Fruit fly (Drosophila melanogaster): Measurements from ENCODE around the gene meng.

meng gene

DNA sequence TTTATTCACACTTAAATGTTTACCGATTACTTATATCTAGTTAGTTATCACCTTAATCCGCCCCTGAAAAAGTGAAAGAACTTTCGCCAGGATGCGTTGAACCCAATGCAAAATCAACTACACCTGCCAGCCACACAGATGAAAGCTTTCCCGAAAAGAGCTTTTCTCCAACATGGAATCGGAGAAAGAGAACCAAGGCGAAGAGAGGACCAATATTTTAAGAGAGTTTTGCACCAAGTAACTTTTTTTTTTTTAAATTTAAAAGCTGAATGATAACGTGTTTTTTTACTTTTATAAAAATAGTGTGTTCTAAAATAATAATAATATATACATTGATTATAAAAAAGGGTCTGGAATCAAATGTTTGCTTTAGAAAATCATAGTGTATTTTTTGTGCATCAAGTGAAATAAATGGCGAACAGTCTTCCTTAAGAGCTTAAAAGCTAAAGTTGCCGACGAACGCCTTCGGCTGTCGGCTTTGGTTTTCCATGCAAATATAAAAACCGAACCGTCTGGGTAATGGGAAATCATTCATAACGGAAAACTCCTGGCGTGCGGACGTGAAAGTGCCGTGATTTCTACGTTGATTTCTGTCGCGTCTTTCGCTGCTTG lies at the start of gene meng:
Gene meng (plus strand): TSS at position 523 of the 612 bp plus-strand sequence.
- TF ChIP-seq CG8478 (optimal IDR thresholded peaks at IDR 0.05) = no peak
- no peak for TF ChIP-seq CTCF (optimal IDR thresholded peaks at IDR 0.05)

DNA sequence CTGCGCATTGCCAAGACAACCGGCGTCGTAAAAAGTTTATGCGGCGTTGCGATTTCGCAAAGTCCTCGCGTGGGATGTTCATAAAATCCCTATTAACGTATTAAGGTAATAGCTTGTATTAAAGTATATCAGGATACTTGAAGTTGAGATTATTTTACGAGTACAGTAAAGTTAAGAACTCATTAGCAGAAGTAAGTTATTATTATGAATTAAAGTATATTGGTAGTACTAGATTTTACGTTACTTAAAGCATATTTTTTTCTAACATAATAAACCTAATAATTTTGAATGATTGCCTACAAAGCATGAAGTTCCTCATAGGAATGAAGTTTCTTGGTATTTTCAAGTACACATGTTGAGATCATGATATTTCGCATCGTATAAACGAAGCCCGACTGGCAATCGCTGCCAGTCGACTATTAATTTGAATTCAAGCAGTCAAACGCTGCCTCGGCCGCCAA lies 48.5 kb upstream of the meng start:
- TF ChIP-seq CG8478 (optimal IDR thresholded peaks at IDR 0.05) (no peak), CTCF (optimal IDR thresholded peaks at IDR 0.05) (no peak)

DNA sequence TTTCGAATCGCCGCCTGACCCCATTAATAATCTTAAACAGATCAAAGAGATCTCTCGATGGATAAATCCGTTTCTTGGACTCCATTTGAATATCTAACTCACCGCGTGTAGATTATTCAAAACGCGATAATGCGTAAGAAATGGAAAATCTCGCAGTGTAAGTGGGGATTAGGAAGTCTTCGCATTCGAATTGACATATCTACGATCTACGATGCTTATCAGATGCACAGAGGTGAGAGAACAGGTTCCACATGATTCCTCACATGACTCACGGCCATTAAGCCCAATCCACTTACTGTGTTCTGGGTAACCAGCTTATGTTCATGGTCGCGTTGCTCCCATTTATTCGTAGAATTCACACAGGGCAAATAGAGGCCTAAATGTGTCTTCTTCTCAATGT lies 46.1 kb upstream of the meng start:
- TF ChIP-seq CG8478 (optimal IDR thresholded peaks at IDR 0.05) = no peak
- TF ChIP-seq CTCF (optimal IDR thresholded peaks at IDR 0.05) = no peak

DNA sequence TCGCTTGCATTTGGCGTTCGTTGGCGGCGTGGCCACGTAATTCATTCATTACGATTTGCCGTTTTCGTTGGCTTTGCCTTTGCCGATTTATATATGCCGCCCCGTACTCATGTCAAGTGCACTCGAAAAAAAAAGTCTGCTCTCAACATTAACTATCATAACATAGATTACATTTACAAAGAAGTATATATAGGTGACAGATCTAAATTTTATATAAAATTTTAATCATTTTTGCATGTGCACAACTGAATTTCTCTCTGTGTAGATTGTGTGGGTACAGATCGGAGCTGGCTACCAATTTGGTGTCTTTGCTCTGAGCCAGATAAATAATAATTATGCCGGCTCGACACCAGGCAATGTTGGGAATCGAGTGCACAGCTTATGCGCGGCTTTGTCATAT lies 43.9 kb upstream of the meng start:
- no peak for TF ChIP-seq CTCF (optimal IDR thresholded peaks at IDR 0.05)
- no peak for TF ChIP-seq CG8478 (optimal IDR thresholded peaks at IDR 0.05)

DNA sequence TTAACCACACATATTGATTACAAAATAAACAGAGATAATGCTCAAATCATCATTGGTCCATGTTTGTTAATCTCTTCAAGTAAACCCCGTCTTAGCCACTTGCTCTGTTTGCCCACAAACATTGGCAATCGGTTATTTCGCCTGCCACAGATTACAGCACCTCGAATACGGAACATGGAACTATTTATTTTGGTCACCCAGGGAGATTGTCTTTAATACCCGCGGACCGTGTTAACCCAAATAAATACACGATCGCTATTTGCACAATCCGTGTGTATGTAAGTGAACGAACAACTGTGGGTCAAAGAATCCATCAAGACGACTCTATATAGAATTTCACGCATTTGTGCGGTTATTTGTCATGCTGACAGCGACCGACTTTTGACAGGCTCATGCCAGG lies 41.6 kb upstream of the meng start:
- TF ChIP-seq CG8478 (optimal IDR thresholded peaks at IDR 0.05) (no peak), CTCF (optimal IDR thresholded peaks at IDR 0.05) (no peak)

DNA sequence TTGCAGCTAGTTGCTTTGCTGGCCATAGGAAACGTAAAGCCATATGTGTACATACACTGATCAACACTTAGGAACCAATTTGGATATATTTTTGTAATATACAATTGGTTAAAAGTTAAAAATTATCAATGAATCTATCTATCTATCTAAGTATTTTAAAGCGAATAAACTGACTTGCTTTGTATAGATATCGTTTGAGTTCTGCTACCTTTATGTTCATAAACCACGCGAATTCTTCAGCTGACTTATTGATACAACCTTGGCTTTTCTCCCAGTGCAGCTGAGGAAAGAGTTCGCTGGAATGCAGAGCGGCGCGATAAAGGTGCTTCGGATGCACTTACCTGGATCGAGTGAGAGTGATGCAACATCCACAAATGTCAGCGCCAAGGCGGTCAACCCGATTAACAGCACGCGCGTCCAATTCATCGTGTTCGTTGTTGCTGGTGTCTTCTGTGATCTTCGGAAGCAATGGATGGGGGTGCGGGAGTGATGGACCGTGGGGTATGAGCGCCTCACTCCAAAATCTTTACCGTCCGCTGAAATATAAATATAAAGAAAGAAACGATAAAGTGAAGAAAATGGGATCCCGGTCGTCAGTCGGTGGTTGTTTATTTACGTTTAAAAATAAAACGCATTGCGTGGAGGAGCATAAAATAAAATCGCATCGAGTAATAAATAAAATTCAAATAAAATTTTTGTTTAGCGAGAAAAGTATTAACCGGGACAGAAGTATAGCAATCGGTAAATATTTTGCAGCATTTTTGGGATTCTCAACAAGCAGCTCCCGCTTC lies 40.7 kb upstream of the meng start:
- no peak for TF ChIP-seq CG8478 (optimal IDR thresholded peaks at IDR 0.05)
- no peak for TF ChIP-seq CTCF (optimal IDR thresholded peaks at IDR 0.05)

DNA sequence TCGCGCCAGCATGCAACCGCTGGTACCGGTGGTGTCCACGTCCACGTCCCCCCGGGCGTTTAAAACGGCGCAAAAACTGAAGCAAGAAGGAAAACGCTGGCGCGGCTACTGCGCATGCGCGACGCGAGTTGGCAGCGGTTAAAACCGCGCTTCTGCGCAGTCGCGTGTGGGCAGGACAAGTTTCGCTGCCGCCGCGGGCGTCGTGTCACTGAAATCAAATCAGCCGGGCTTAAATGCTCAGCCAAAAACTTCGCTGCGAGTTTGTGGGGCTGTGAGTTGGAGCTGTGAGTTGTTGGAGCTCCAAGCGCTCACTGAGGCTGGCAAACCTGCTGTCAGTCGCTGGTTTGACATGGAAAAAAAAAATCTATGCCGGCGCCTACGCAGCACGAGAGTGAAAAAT lies 37.2 kb upstream of the meng start:
- TF ChIP-seq CG8478 (optimal IDR thresholded peaks at IDR 0.05) (no peak), CTCF (optimal IDR thresholded peaks at IDR 0.05) (no peak)

DNA sequence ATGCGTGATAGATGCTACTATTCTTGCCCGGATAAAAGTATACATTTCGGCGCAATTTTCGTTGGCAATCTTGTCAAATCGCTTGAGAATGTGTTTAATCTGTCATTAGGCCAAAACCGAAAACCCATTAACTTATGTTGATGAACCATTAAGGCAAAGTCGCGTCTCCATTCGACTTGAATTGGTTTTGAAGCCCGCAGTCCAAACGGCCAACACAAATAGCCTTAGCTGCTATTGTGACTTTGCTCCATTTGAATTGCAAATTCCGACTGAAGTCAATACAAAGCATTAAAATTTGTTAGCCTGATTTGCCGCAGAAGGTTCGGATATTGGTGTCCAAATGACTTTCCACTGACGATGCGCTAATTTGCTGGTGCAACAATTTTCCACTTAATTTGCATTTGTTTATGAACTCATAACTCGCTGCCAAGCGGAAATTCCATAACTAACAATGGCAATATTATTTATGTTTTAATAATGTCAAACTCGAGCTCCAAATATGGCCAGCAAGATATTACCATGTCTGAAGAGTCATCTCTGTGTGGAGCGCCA lies 35.9 kb upstream of the meng start:
- no peak for TF ChIP-seq CG8478 (optimal IDR thresholded peaks at IDR 0.05)
- TF ChIP-seq CTCF (optimal IDR thresholded peaks at IDR 0.05) = no peak

DNA sequence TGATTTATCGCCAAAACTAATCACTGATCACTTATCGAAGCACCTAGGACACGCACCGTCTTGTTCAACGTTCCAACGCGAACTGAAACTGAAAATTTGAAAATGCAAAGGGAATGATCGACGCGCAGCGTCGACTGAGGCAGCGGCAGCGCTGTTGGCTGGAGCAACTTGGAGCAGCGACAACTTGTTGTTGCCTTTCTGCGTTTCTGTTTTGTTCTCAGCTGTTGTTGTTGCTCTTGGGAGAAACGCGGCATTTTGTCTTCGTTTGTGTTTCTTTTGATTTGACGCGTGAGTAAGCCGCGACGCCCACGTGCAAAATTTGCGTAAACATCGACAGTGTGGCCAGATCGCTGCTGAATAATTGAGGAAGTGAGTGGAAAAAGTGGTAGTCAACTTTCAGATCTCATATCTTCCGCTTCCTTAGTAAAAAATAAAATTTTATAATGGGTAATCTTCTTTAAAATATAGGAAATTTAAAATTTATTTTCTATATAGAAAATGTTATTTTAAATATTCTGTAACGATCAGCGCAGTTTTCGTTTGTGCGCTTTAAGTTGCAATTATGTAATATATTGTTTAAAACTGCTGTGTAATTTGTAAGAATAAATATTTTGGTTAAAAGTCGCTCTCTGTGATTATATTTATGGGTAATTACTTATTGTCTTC lies 33.2 kb upstream of the meng start, which contains the start of gene Tsp:
Gene Tsp (minus strand): TSS at position 90 of the 666 bp plus-strand sequence.
- TF ChIP-seq CTCF (optimal IDR thresholded peaks at IDR 0.05) (no peak), CG8478 (optimal IDR thresholded peaks at IDR 0.05) (no peak)

DNA sequence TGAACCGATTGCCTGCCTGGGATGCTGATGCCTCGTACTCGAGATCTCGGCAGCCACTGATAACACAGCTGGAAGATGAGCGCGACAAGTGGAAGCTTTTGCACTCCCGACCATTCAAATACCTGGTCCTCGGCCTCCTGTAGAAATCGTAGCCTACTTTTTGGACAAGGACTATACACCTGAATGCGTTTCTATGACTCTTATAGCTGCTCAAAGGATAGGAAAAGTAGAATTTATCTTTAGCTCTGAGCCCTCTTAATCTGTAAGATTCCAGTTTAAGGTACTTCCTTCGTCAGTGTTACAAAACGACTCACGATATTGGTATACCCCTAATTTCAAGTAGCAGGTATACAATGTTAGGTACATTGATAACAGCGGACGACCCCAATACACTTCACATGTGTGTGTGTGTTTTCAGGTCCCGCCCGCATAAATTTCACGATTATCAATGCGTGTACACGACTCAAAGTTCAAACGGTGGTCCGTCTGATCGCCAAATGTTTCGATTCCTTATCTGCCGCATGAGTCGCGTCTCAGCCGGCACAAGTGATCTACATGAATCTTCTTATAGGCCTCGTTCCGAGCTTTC lies 26.0 kb upstream of the meng start, which contains the start of gene AkhR:
Gene AkhR (minus strand): TSS at position 5 of the 589 bp plus-strand sequence.
- no peak for TF ChIP-seq CTCF (optimal IDR thresholded peaks at IDR 0.05)
- TF ChIP-seq CG8478 (optimal IDR thresholded peaks at IDR 0.05) = no peak

DNA sequence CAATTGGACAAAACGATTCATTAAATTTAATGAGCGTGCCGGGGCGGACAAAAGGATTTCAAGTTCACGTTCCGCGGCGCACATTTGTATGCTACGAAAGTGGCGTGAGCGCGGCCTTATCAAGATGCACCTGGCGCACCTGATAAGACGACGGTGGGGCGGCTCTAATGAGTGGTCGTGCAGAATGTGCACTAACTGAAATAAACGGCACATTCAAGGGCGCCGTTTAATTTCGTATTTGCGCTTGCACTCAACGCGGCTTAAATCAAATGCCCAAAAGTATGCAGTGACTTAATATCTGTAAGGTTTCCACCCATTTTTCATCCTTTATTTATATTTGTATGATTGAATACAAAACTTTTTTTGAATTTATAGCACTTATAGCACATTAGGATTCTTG lies 25.4 kb upstream of the meng start:
- TF ChIP-seq CTCF (optimal IDR thresholded peaks at IDR 0.05) (no peak), CG8478 (optimal IDR thresholded peaks at IDR 0.05) (no peak)

DNA sequence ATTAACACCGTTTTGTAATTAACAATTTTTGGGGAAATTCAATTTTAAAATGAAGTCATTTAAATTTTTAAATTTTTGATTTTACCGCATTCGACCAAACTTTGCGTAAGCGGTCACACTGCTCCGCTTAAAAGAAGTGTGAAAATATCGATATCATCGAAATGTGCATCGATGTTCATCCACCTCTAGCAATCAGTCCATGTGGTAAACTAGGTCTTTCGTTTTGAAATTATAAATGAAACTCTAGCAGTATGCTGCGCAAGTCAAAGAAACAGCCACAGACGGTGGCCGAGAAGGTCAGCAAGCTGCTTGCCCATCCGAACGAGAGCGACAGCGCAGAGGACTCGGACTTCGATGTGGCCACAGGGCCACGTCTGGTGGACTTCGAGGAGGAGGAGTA lies 24.8 kb upstream of the meng start, which contains the start of gene Aatf:
Gene Aatf (plus strand): TSS at position 166 of the 400 bp plus-strand sequence.
- TF ChIP-seq CTCF (optimal IDR thresholded peaks at IDR 0.05) (peak in 1 of 2 experiments; percentile 23), CG8478 (optimal IDR thresholded peaks at IDR 0.05) (no peak)

DNA sequence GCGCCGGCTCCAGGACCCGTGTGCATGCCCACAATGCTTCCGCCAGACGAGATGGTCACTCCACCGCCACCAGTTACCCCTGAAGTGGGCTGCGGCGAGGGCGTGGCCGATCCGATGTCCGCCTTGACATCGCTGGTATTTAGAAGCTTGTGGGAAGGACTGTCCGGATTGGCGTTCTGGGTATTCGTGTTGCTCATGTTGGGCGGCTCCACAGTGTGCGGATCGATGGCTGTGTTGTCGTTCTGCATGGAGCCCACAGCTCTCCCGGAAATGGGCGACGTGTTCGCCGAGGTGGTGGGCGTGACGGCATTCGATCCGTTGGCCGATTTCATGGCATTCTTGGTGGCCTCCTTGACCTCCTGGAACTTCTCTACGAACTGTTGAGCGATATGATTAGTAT lies 20.6 kb upstream of the meng start:
- TF ChIP-seq CG8478 (optimal IDR thresholded peaks at IDR 0.05) (no peak), CTCF (optimal IDR thresholded peaks at IDR 0.05) (no peak)

DNA sequence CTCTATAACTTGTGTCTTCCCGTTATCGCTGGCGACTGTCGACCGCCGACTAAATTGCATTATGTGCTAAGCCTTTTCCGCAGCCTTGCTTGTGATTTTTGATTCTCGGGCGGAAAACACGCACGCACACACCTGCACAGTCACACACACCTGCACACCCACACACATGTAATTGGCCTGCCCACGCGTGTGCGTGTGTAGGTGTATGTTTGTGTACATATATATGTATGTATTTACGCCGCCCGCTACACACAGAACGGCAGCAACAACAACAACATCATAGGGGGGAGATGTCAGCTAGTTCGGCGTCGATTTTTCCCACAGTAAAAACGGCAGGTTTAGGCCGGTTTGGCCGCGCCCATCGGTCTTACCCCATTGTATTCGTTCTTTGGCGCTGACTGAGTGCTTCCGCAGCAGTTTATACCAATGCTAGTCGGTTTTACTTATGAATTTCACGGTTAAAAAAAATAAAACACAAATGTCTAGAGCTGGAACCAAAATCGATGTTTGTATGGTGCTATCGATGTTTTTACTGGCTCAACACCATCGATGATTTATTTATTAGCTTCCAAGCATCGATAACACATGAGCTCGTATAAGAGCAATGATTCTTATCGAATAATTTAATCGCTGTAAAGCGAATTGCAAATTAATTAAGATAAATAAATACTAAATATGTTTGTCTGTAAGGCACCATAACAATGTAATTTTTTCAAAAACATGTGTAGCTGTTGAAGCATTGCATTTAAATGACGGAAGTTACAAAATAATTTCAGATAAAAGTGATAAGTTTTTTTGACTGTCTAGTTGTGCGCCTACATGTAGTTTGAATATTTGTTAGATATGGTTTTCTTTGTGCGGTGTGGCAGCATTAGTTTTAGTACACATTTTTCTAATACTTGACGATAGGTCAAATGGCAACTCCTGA lies 19.2 kb upstream of the meng start, which contains the start of gene homer:
Gene homer (minus strand): TSS at position 538 of the 928 bp plus-strand sequence.
- TF ChIP-seq CG8478 (optimal IDR thresholded peaks at IDR 0.05) = no peak
- TF ChIP-seq CTCF (optimal IDR thresholded peaks at IDR 0.05) = no peak

Data from S2 (cell line).